Fruit fly (Drosophila melanogaster) whole organism, embryonic: ENCODE data around the gene cac.

Experiments
- ATbp ChIP-seq: fragments of 200-800 bp; sonication (Bioruptor generic); optimal IDR thresholded peaks from 2 replicates; lab custom pipeline; 2017; ENCODE audit warnings: missing biosample characterization, mild to moderate bottlenecking, missing genetic modification characterization, missing genetic modification reagents
- Awh ChIP-seq: fragments of 200-800 bp; sonication (Bioruptor generic); IDR thresholded peaks from 2 replicates; pipeline ENCODE4, ENCODE4 v1.3.6; 2022; ENCODE audit warnings: missing biosample characterization, missing genetic modification characterization
- Blimp-1 ChIP-seq: fragments of 200-800 bp; sonication (Bioruptor generic); optimal IDR thresholded peaks from 3 replicates; lab custom pipeline; 2018; ENCODE audit warnings: missing biosample characterization, missing genetic modification characterization, mild to moderate bottlenecking, moderate library complexity, missing genetic modification reagents
- CG10147 ChIP-seq: fragments of 200-800 bp; sonication (Bioruptor generic); optimal IDR thresholded peaks from 2 replicates; lab custom pipeline; 2019; ENCODE audit warnings: missing biosample characterization, mild to moderate bottlenecking, missing genetic modification characterization, moderate library complexity
- CG1603 ChIP-seq: fragments of 200-800 bp; sonication (Bioruptor generic); optimal IDR thresholded peaks from 2 replicates; lab custom pipeline; 2019; ENCODE audit warnings: missing biosample characterization, mild to moderate bottlenecking, missing genetic modification characterization, moderate library complexity
- CG17359 ChIP-seq: fragments of 200-800 bp; sonication (Bioruptor generic); optimal IDR thresholded peaks from 3 replicates; lab custom pipeline; 2018; ENCODE audit warnings: missing biosample characterization, mild to moderate bottlenecking, missing genetic modification characterization, moderate library complexity
- CG2712 ChIP-seq: fragments of 200-800 bp; optimal IDR thresholded peaks from 3 replicates; lab custom pipeline; 2019; ENCODE audit warnings: missing biosample characterization, mild to moderate bottlenecking, missing genetic modification characterization, moderate library complexity
- CG3065 ChIP-seq: fragments of 200-800 bp; sonication (Bioruptor generic); optimal IDR thresholded peaks from 2 replicates; lab custom pipeline; 2016; ENCODE audit warnings: missing biosample characterization, missing genetic modification characterization
- CG31388 ChIP-seq: fragments of 200-800 bp; sonication (Bioruptor generic); optimal IDR thresholded peaks from 2 replicates; lab custom pipeline; 2016; ENCODE audit warnings: missing biosample characterization, missing genetic modification characterization
- CG4707 ChIP-seq: fragments of 200-800 bp; sonication (Bioruptor generic); optimal IDR thresholded peaks from 2 replicates; lab custom pipeline; 2018; ENCODE audit warnings: missing biosample characterization, mild to moderate bottlenecking, missing genetic modification characterization, moderate library complexity
- CG5180 ChIP-seq: fragments of 200-800 bp; sonication (Bioruptor generic); optimal IDR thresholded peaks from 3 replicates; lab custom pipeline; 2017; ENCODE audit warnings: missing biosample characterization, missing genetic modification characterization, mild to moderate bottlenecking, moderate library complexity, missing genetic modification reagents
- CG6683 ChIP-seq: fragments of 200-800 bp; sonication (Bioruptor generic); optimal IDR thresholded peaks from 2 replicates; lab custom pipeline; 2017; ENCODE audit warnings: missing biosample characterization, mild to moderate bottlenecking, missing genetic modification characterization, missing genetic modification reagents
- CG9876 ChIP-seq: fragments of 200-800 bp; sonication (Bioruptor generic); optimal IDR thresholded peaks from 2 replicates; lab custom pipeline; 2016; ENCODE audit warnings: missing biosample characterization, missing genetic modification characterization
- CkIIα-i1 ChIP-seq: fragments of 200-800 bp; sonication (Bioruptor generic); IDR thresholded peaks from 2 replicates; pipeline ENCODE4 v1.3.6; 2022; ENCODE audit warnings: missing biosample characterization, missing genetic modification characterization
- Deaf1 ChIP-seq: fragments of 200-800 bp; optimal IDR thresholded peaks from 3 replicates; lab custom pipeline; 2019; ENCODE audit warnings: missing biosample characterization, mild to moderate bottlenecking, missing genetic modification characterization, moderate library complexity
- E2f2 ChIP-seq: fragments of 200-800 bp; sonication (Bioruptor generic); IDR thresholded peaks from 2 replicates; pipeline ENCODE4 v1.3.6; 2022; ENCODE audit warnings: missing biosample characterization, missing genetic modification characterization
- Ets65A ChIP-seq: fragments of 200-800 bp; sonication (Bioruptor generic); peaks from one replicate; lab custom pipeline; 2016; ENCODE audit warnings: missing biosample characterization, missing genetic modification characterization
- Fer2 ChIP-seq: fragments of 200-800 bp; sonication (Bioruptor generic); optimal IDR thresholded peaks from 2 replicates; lab custom pipeline; 2018; ENCODE audit warnings: missing biosample characterization, mild to moderate bottlenecking, missing genetic modification characterization, moderate library complexity
- HLH54F ChIP-seq: fragments of 200-800 bp; sonication (Bioruptor generic); optimal IDR thresholded peaks from 3 replicates; lab custom pipeline; 2016; ENCODE audit warnings: missing biosample characterization, missing genetic modification characterization
- Hmr ChIP-seq: fragments of 200-800 bp; sonication (Bioruptor generic); optimal IDR thresholded peaks from 3 replicates; lab custom pipeline; 2017; ENCODE audit warnings: mild to moderate bottlenecking, missing biosample characterization, missing genetic modification reagents, missing genetic modification characterization
- MTF-1 ChIP-seq: fragments of 200-800 bp; sonication (Bioruptor generic); optimal IDR thresholded peaks from 2 replicates; lab custom pipeline; 2018; ENCODE audit warnings: missing biosample characterization, mild to moderate bottlenecking, missing genetic modification characterization, borderline replicate concordance
- NFAT ChIP-seq: fragments of 200-800 bp; sonication (Bioruptor generic); IDR thresholded peaks from 2 replicates; pipeline ENCODE4 v1.3.6; 2022; ENCODE audit warnings: missing biosample characterization, missing genetic modification characterization
- NK7.1 ChIP-seq: fragments of 200-800 bp; sonication (Bioruptor generic); optimal IDR thresholded peaks from 3 replicates; lab custom pipeline; 2016; ENCODE audit warnings: missing biosample characterization, missing genetic modification characterization
- Oli ChIP-seq: fragments of 200-800 bp; sonication (Bioruptor generic); optimal IDR thresholded peaks from 2 replicates; lab custom pipeline; 2018; ENCODE audit warnings: missing biosample characterization, mild to moderate bottlenecking, missing genetic modification characterization, moderate library complexity
- PHDP ChIP-seq: fragments of 200-800 bp; sonication (Bioruptor generic); optimal IDR thresholded peaks from 3 replicates; lab custom pipeline; 2018; ENCODE audit warnings: missing biosample characterization, mild to moderate bottlenecking, missing genetic modification characterization, moderate library complexity
- Pdp1 ChIP-seq, 2 experiments: fragments of 200-800 bp; sonication (Bioruptor generic); optimal IDR thresholded peaks; 3 replicates each; lab custom pipeline; 2016; ENCODE audit warnings: missing biosample characterization in 2 of 2, missing genetic modification characterization in 2 of 2, mild to moderate bottlenecking in 1 of 2, moderate library complexity in 1 of 2
- Rfx ChIP-seq: fragments of 200-800 bp; sonication (Bioruptor generic); IDR thresholded peaks from 2 replicates; pipeline ENCODE4 v1.3.6; 2022; ENCODE audit warnings: missing biosample characterization, missing genetic modification characterization
- Sin3A ChIP-seq: fragments of >200 bp; optimal IDR thresholded peaks from 2 replicates; lab custom pipeline; 2018
- Six4 ChIP-seq: fragments of 200-800 bp; sonication (Bioruptor generic); optimal IDR thresholded peaks from 2 replicates; lab custom pipeline; 2016; ENCODE audit warnings: missing biosample characterization, missing genetic modification characterization
- Sox102F ChIP-seq: fragments of 200-800 bp; sonication (Bioruptor generic); optimal IDR thresholded peaks from 2 replicates; lab custom pipeline; 2018; ENCODE audit warnings: missing biosample characterization, mild to moderate bottlenecking, missing genetic modification characterization, moderate library complexity
- Ssrp ChIP-seq: fragments of 200-800 bp; sonication (Bioruptor generic); optimal IDR thresholded peaks from 2 replicates; lab custom pipeline; 2018; ENCODE audit warnings: missing biosample characterization, mild to moderate bottlenecking, missing genetic modification characterization, moderate library complexity
- TFAM ChIP-seq: fragments of 200-800 bp; sonication (Bioruptor generic); optimal IDR thresholded peaks from 2 replicates; lab custom pipeline; 2017; ENCODE audit warnings: missing biosample characterization, missing genetic modification characterization, inconsistent platforms
- amos ChIP-seq: fragments of 200-800 bp; sonication (Bioruptor generic); IDR thresholded peaks from 2 replicates; pipeline ENCODE4 v1.3.6; 2022; ENCODE audit warnings: missing biosample characterization, missing genetic modification characterization; ENCODE audit not compliant: partially characterized antibody
- ara ChIP-seq: fragments of 200-800 bp; sonication (Bioruptor generic); IDR thresholded peaks from 2 replicates; pipeline ENCODE4 v1.3.6; 2022; ENCODE audit warnings: missing biosample characterization, missing genetic modification characterization
- cad ChIP-seq: fragments of >200 bp; optimal IDR thresholded peaks from 2 replicates; lab custom pipeline; 2017; ENCODE audit warnings: missing biosample characterization, missing genetic modification characterization
- chinmo ChIP-seq: fragments of 200-800 bp; sonication (Bioruptor generic); IDR thresholded peaks from 4 replicates; pipeline ENCODE4 v1.3.6; 2022; ENCODE audit warnings: missing biosample characterization, missing genetic modification characterization; ENCODE audit not compliant: partially characterized antibody
- ci ChIP-seq: fragments of 200-800 bp; sonication (Bioruptor generic); IDR thresholded peaks from 3 replicates; pipeline ENCODE4 v1.3.6; 2022; ENCODE audit warnings: missing biosample characterization, missing genetic modification characterization
- danr ChIP-seq: fragments of 200-800 bp; sonication (Bioruptor generic); IDR thresholded peaks from 2 replicates; pipeline ENCODE4 v1.3.6; 2022; ENCODE audit warnings: missing biosample characterization, missing genetic modification characterization
- esg ChIP-seq: fragments of 200-800 bp; sonication (Bioruptor generic); conservative IDR thresholded peaks from 2 replicates; pipeline ENCODE4 v1.3.6; 2022; ENCODE audit warnings: missing biosample characterization, missing genetic modification characterization
- eyg ChIP-seq: fragments of 200-800 bp; sonication (Bioruptor generic); optimal IDR thresholded peaks from 3 replicates; lab custom pipeline; 2016; ENCODE audit warnings: missing biosample characterization, missing genetic modification characterization
- kni ChIP-seq: fragments of 200-800 bp; sonication (Bioruptor generic); optimal IDR thresholded peaks from 3 replicates; lab custom pipeline; 2017; ENCODE audit warnings: mild to moderate bottlenecking, missing biosample characterization, missing genetic modification reagents, missing genetic modification characterization
- pfk ChIP-seq: fragments of 200-800 bp; sonication (Bioruptor generic); optimal IDR thresholded peaks from 2 replicates; lab custom pipeline; 2018; ENCODE audit warnings: missing biosample characterization, mild to moderate bottlenecking, missing genetic modification characterization, moderate library complexity
- phol ChIP-seq: fragments of 200-800 bp; sonication (Bioruptor generic); optimal IDR thresholded peaks from 3 replicates; lab custom pipeline; 2018; ENCODE audit warnings: missing biosample characterization, mild to moderate bottlenecking, missing genetic modification characterization, moderate library complexity
- row ChIP-seq: fragments of 200-800 bp; sonication (Bioruptor generic); IDR thresholded peaks from 3 replicates; pipeline ENCODE4 v1.3.6; 2022; ENCODE audit warnings: missing biosample characterization, missing genetic modification characterization
- sima ChIP-seq: fragments of 200-800 bp; sonication (Bioruptor generic); optimal IDR thresholded peaks from 2 replicates; lab custom pipeline; 2016; ENCODE audit warnings: missing biosample characterization, missing genetic modification characterization

Gene cac

dm6 chrX:12003437-12004394 is 18.8 kb upstream of the cac start, which contains the start of gene fw (continued):
- TF ChIP-seq CG5180 (GFP tag; lab: Kevin White, UChicago) (peak; percentile 73), Six4 (GFP tag; lab: Kevin White, UChicago) (no peak), CG9876 (GFP tag; lab: Kevin White, UChicago) (no peak), ara (GFP tag; lab: Robert Waterston, UW) (peak; percentile 61; the same call in 1 of the 2 replicates), Ssrp (tag; lab: Kevin White, UChicago) (no peak), Awh (peak; percentile 20; the same call in 1 of the 2 replicates), Deaf1 (peak; percentile 99), HLH54F (GFP tag; lab: Kevin White, UChicago) (no peak), amos (no peak), NK7.1 (GFP tag; lab: Kevin White, UChicago) (peak; percentile 23), CG3065 (no peak), Rfx (GFP tag; lab: Robert Waterston, UW) (peak; percentile 60; the same call in 1 of the 2 replicates), eyg (GFP tag; lab: Kevin White, UChicago) (no peak), esg (peak; percentile 31; the same call in 1 of the 2 replicates), Pdp1 (GFP tag; optimal IDR thresholded peaks at IDR 0.05; lab: Kevin White, UChicago) (peak in 1 of 2 experiments; percentile 32), danr (GFP tag; lab: Robert Waterston, UW) (no peak), TFAM (GFP tag; lab: Kevin White, UChicago) (no peak), NFAT (GFP tag; lab: Robert Waterston, UW) (no peak)
- TF ChIP-seq, all 482 proteins: peak for 125

dm6 chrX:12001005-12001404 is 16.1 kb upstream of the cac start:
- TF ChIP-seq CG1603 (no peak), pfk (GFP tag; lab: Kevin White, UChicago) (no peak), MTF-1 (GFP tag; lab: Kevin White, UChicago) (no peak), CkIIα-i1 (GFP tag; lab: Robert Waterston, UW) (no peak), CG6683 (GFP tag; lab: Kevin White, UChicago) (no peak), Hmr (GFP tag; lab: Kevin White, UChicago) (no peak), CG2712 (tag; lab: Kevin White, UChicago) (no peak), E2f2 (GFP tag; lab: Robert Waterston, UW) (no peak), NFAT (GFP tag; lab: Robert Waterston, UW) (no peak), ci (GFP tag; lab: Robert Waterston, UW) (0 out of 3 replicates have a peak, but pooled peaks have one; percentile 35), sima (GFP tag; lab: Kevin White, UChicago) (no peak), CG10147 (GFP tag; lab: Kevin White, UChicago) (no peak), Fer2 (tag; lab: Kevin White, UChicago) (no peak), CG31388 (no peak), Blimp-1 (GFP tag; lab: Kevin White, UChicago) (peak; percentile 90), kni (GFP tag; lab: Kevin White, UChicago) (peak; percentile 44)

- TF ChIP-seq Oli (peak; percentile 30), CG2712 (tag; lab: Kevin White, UChicago) (peak; percentile 15), phol (peak; percentile 21), ATbp (GFP tag; lab: Kevin White, UChicago) (peak; percentile 28), Sin3A (no peak), Sox102F (GFP tag; lab: Kevin White, UChicago) (peak; percentile 48), CG4707 (peak; percentile 40), cad (GFP tag; lab: Kevin White, UChicago) (no peak), row (GFP tag; lab: Robert Waterston, UW) (0 out of 3 replicates have a peak, but pooled peaks have one; percentile 23), PHDP (tag; lab: Kevin White, UChicago) (peak; percentile 20), chinmo (no peak), Hmr (GFP tag; lab: Kevin White, UChicago) (no peak), Ets65A (GFP tag; lab: Kevin White, UChicago) (peak; percentile 51), CG17359 (tag; lab: Kevin White, UChicago) (peak; percentile 35)
Measured at dm6 chrX:11999974-12000618, 15.2 kb upstream of the cac start.
